Fruit fly (Drosophila melanogaster) whole organism, embryonic: ENCODE measurements around the gene RpL34b.

ENCODE experiments used
- CG30020 ChIP-seq: fragments of 200-800 bp; optimal IDR thresholded peaks from 2 replicates; lab custom pipeline; 2019; ENCODE audit warnings: missing biosample characterization, mild to moderate bottlenecking, missing genetic modification characterization, moderate library complexity
- CrebB ChIP-seq: fragments of 200-800 bp; sonication (Bioruptor generic); optimal IDR thresholded peaks from 3 replicates; lab custom pipeline; 2018; ENCODE audit warnings: missing biosample characterization, mild to moderate bottlenecking, missing genetic modification characterization
- Gsc ChIP-seq: fragments of 200-800 bp; sonication (Bioruptor generic); IDR thresholded peaks from 2 replicates; pipeline ENCODE4 v1.3.6; 2022; ENCODE audit warnings: missing biosample characterization, missing genetic modification characterization
- H2.0 ChIP-seq: fragments of 200-800 bp; sonication (Bioruptor generic); IDR thresholded peaks from 2 replicates; pipeline ENCODE4 v1.3.6; 2022; ENCODE audit warnings: missing biosample characterization, missing genetic modification characterization
- HLH4C ChIP-seq: fragments of 200-800 bp; sonication (Bioruptor generic); IDR thresholded peaks from 3 replicates; pipeline ENCODE4 v1.3.6; 2022; ENCODE audit warnings: missing biosample characterization, missing genetic modification characterization; ENCODE audit not compliant: partially characterized antibody
- Hmr ChIP-seq: fragments of 200-800 bp; sonication (Bioruptor generic); optimal IDR thresholded peaks from 3 replicates; lab custom pipeline; 2017; ENCODE audit warnings: mild to moderate bottlenecking, missing biosample characterization, missing genetic modification reagents, missing genetic modification characterization
- bcd ChIP-seq: fragments of 200-800 bp; sonication (Bioruptor generic); optimal IDR thresholded peaks from 2 replicates; lab custom pipeline; 2017; ENCODE audit warnings: missing biosample characterization, mild to moderate bottlenecking, missing genetic modification characterization
- br ChIP-seq: fragments of >200 bp; optimal IDR thresholded peaks from 2 replicates; lab custom pipeline; 2017
- ci ChIP-seq: fragments of 200-800 bp; sonication (Bioruptor generic); IDR thresholded peaks from 3 replicates; pipeline ENCODE4 v1.3.6; 2022; ENCODE audit warnings: missing biosample characterization, missing genetic modification characterization
- psq ChIP-seq: fragments of 200-800 bp; sonication (Bioruptor generic); optimal IDR thresholded peaks from 2 replicates; lab custom pipeline; 2017; ENCODE audit warnings: missing biosample characterization, missing genetic modification characterization
- stc ChIP-seq: fragments of 200-800 bp; sonication (Bioruptor generic); IDR thresholded peaks from 2 replicates; pipeline ENCODE4 v1.3.6; 2022; ENCODE audit warnings: missing biosample characterization, missing genetic modification characterization
- wor ChIP-seq: fragments of 200-800 bp; sonication (Bioruptor generic); IDR thresholded peaks from 2 replicates; pipeline ENCODE4 v1.3.6; 2022; ENCODE audit warnings: missing biosample characterization, missing genetic modification characterization

dm6 chr3R:9353276-9353652 is 47.8 kb downstream of the RpL34b start:
- no peak for TF ChIP-seq stc (GFP tag; lab: Robert Waterston, UW)
- peak; percentile 85 for TF ChIP-seq bcd (GFP tag; lab: Kevin White, UChicago)
- peak; percentile 85 for TF ChIP-seq Hmr (GFP tag; lab: Kevin White, UChicago)
- no peak for TF ChIP-seq CrebB (tag; lab: Kevin White, UChicago)
- no peak for TF ChIP-seq wor
- no peak for TF ChIP-seq ci
- TF ChIP-seq Gsc (GFP tag; lab: Robert Waterston, UW) = no peak
- TF ChIP-seq H2.0 = no peak
- TF ChIP-seq br (lab: Kevin White, UChicago) = no peak
- no peak for TF ChIP-seq HLH4C (GFP tag; lab: Robert Waterston, UW)
- TF ChIP-seq psq (GFP tag; lab: Kevin White, UChicago) = peak; percentile 59
- peak; percentile 51 for TF ChIP-seq CG30020
